Worm (Caenorhabditis elegans) whole organism, young adult: ENCODE results near the gene pes-10.

Source experiments
- B0035.1 ChIP-seq: sonication (generic microtip); optimal IDR thresholded peaks from 2 replicates; lab custom pipeline; 2016; ENCODE audit warnings: missing genetic modification characterization, mild to moderate bottlenecking, missing compliant biosample characterization, missing genotype, missing genetic modification reagents
- B0336.3 ChIP-seq: fragments of 200-800 bp; sonication (Bioruptor generic); IDR thresholded peaks from 2 replicates; pipeline ENCODE4 v1.3.6; 2022; ENCODE audit warnings: missing genetic modification characterization, missing compliant biosample characterization
- D2030.7 ChIP-seq: fragments of 200-800 bp; sonication (Bioruptor generic); IDR thresholded peaks from 2 replicates; pipeline ENCODE4 v1.3.6; 2022; ENCODE audit warnings: missing genetic modification reagents, missing genetic modification characterization, missing compliant biosample characterization
- F10E7.11 ChIP-seq: sonication (generic microtip); optimal IDR thresholded peaks from 2 replicates; lab custom pipeline; 2017; ENCODE audit warnings: mild to moderate bottlenecking, missing genetic modification characterization, moderate library complexity, missing compliant biosample characterization
- F22D6.2 ChIP-seq: sonication (generic microtip); optimal IDR thresholded peaks from 2 replicates; lab custom pipeline; 2016; ENCODE audit warnings: mild to moderate bottlenecking, missing genetic modification characterization, missing compliant biosample characterization
- F39B2.1 ChIP-seq: fragments of 200-800 bp; sonication (Bioruptor generic); IDR thresholded peaks from 2 replicates; pipeline ENCODE4 v1.3.6; 2022; ENCODE audit warnings: missing genetic modification reagents, missing genetic modification characterization, missing compliant biosample characterization
- F49E8.2 ChIP-seq: sonication (generic microtip); optimal IDR thresholded peaks from 3 replicates; lab custom pipeline; 2017; ENCODE audit warnings: missing genetic modification characterization, mild to moderate bottlenecking, missing compliant biosample characterization, antibody characterized with exemption, moderate library complexity; ENCODE audit not compliant: insufficient read depth
- K12H6.12 ChIP-seq: fragments of 200-800 bp; sonication (Bioruptor generic); optimal IDR thresholded peaks from 2 replicates; lab custom pipeline; 2018; ENCODE audit warnings: mild to moderate bottlenecking, missing genetic modification characterization, missing compliant biosample characterization
- T26A5.8 ChIP-seq: sonication (generic microtip); optimal IDR thresholded peaks from 2 replicates; lab custom pipeline; 2016; ENCODE audit warnings: missing genetic modification characterization, missing compliant biosample characterization
- Y53F4B.3 ChIP-seq: fragments of 200-800 bp; sonication (Bioruptor generic); IDR thresholded peaks from 2 replicates; pipeline ENCODE4 v1.3.6; 2022; ENCODE audit warnings: missing genetic modification reagents, missing genetic modification characterization, missing compliant biosample characterization
- ama-1 ChIP-seq, 3 experiments: fragments of 150-350 bp in 1 of 3; sonication (generic microtip) in 2 of 3; optimal IDR thresholded peaks; 2 replicates each; lab custom pipeline; 2014 to 2018; ENCODE audit warnings: missing biosample characterization in 2 of 3, missing genetic modification characterization in 2 of 3, missing genetic modification reagents in 2 of 3
- atf-7 ChIP-seq: sonication (generic microtip); optimal IDR thresholded peaks from 2 replicates; lab custom pipeline; 2017; ENCODE audit warnings: mild to moderate bottlenecking, missing genetic modification characterization, missing compliant biosample characterization
- attf-3 ChIP-seq: fragments of 200-800 bp; sonication (Bioruptor generic); conservative IDR thresholded peaks from 2 replicates; pipeline ENCODE4 v1.3.6; 2022; ENCODE audit warnings: missing genetic modification reagents, missing genetic modification characterization, missing compliant biosample characterization
- cebp-1 ChIP-seq, 2 experiments: fragments of 200-800 bp in 1 of 2; sonication (Bioruptor generic) in 1 of 2; sonication (generic microtip) in 1 of 2; IDR thresholded peaks in 1 of 2; optimal IDR thresholded peaks in 1 of 2; 2 replicates each; pipeline versions ENCODE4 v1.3.6 to Lab custom; 2017 to 2022; ENCODE audit warnings: missing compliant biosample characterization in 2 of 2, missing genetic modification characterization in 2 of 2, mild to moderate bottlenecking in 1 of 2, missing genetic modification reagents in 1 of 2, moderate library complexity in 1 of 2
- cebp-2 ChIP-seq: fragments of 200-800 bp; sonication (Bioruptor generic); IDR thresholded peaks from 2 replicates; pipeline ENCODE4 v1.3.6; 2022; ENCODE audit warnings: missing genetic modification characterization, missing compliant biosample characterization
- ceh-100 ChIP-seq: fragments of 200-800 bp; sonication (Bioruptor generic); IDR thresholded peaks from 2 replicates; pipeline ENCODE4 v1.3.6; 2022; ENCODE audit warnings: missing genetic modification reagents, missing genetic modification characterization, missing compliant biosample characterization
- chd-7 ChIP-seq: sonication (generic microtip); optimal IDR thresholded peaks from 2 replicates; lab custom pipeline; 2016; ENCODE audit warnings: mild to moderate bottlenecking, missing genetic modification characterization, moderate library complexity, missing compliant biosample characterization
- die-1 ChIP-seq: sonication (generic microtip); optimal IDR thresholded peaks from 2 replicates; lab custom pipeline; 2016; ENCODE audit warnings: missing genotype, mild to moderate bottlenecking, missing genetic modification characterization, missing compliant biosample characterization
- efl-1 ChIP-seq: fragments of 150-350 bp; optimal IDR thresholded peaks from 2 replicates; lab custom pipeline; 2014; ENCODE audit warnings: missing biosample characterization, missing genetic modification reagents, missing genetic modification characterization
- egl-44 ChIP-seq: fragments of 200-800 bp; sonication (Bioruptor generic); IDR thresholded peaks from 2 replicates; pipeline ENCODE4 v1.3.6; 2022; ENCODE audit warnings: missing genetic modification reagents, missing genetic modification characterization, missing compliant biosample characterization
- him-1 ChIP-seq: sonication (generic microtip); optimal IDR thresholded peaks from 2 replicates; lab custom pipeline; 2016; ENCODE audit warnings: missing genotype, missing genetic modification reagents, missing genetic modification characterization, missing compliant biosample characterization
- hlh-12 ChIP-seq: sonication (generic microtip); optimal IDR thresholded peaks from 2 replicates; lab custom pipeline; 2016; ENCODE audit warnings: missing genetic modification characterization, missing compliant biosample characterization
- hlh-26 ChIP-seq: fragments of 200-800 bp; sonication (Bioruptor generic); conservative IDR thresholded peaks from 2 replicates; pipeline ENCODE4 v1.3.6; 2022; ENCODE audit warnings: missing genetic modification reagents, missing genetic modification characterization, missing compliant biosample characterization
- hrde-1 ChIP-seq: sonication (generic microtip); optimal IDR thresholded peaks from 2 replicates; lab custom pipeline; 2016; ENCODE audit warnings: missing genetic modification characterization, mild to moderate bottlenecking, missing compliant biosample characterization, moderate library complexity, missing genotype, missing genetic modification reagents, borderline replicate concordance
- hsf-1 ChIP-seq: fragments of 200-800 bp; sonication (Bioruptor generic); IDR thresholded peaks from 2 replicates; pipeline ENCODE4 v1.3.6; 2022; ENCODE audit warnings: missing genetic modification reagents, missing genetic modification characterization, missing compliant biosample characterization
- let-526 ChIP-seq: fragments of 200-800 bp; sonication (Bioruptor generic); IDR thresholded peaks from 2 replicates; pipeline ENCODE4 v1.3.6; 2022; ENCODE audit warnings: missing genetic modification reagents, missing genetic modification characterization, missing compliant biosample characterization
- let-607 ChIP-seq, 2 experiments: fragments of 200-800 bp in 1 of 2; sonication (Bioruptor generic) in 1 of 2; sonication (generic microtip) in 1 of 2; optimal IDR thresholded peaks; 2 replicates each; lab custom pipeline; 2016 to 2018; ENCODE audit warnings: mild to moderate bottlenecking in 2 of 2, missing compliant biosample characterization in 2 of 2, missing genetic modification characterization in 2 of 2, moderate library complexity in 2 of 2, missing genotype in 1 of 2
- lin-26 ChIP-seq: fragments of 200-800 bp; sonication (Bioruptor generic); IDR thresholded peaks from 2 replicates; pipeline ENCODE4 v1.3.6; 2022; ENCODE audit warnings: missing genetic modification reagents, missing genetic modification characterization, missing compliant biosample characterization
- lin-40 ChIP-seq: sonication (generic microtip); optimal IDR thresholded peaks from 2 replicates; lab custom pipeline; 2016; ENCODE audit warnings: missing genetic modification characterization, mild to moderate bottlenecking, missing compliant biosample characterization, missing genotype, missing genetic modification reagents
- lir-1 ChIP-seq: fragments of 200-800 bp; sonication (Bioruptor generic); conservative IDR thresholded peaks from 2 replicates; pipeline ENCODE4 v1.3.6; 2022; ENCODE audit warnings: missing genetic modification reagents, missing genetic modification characterization, missing compliant biosample characterization
- lsy-27 ChIP-seq: sonication (generic microtip); optimal IDR thresholded peaks from 2 replicates; lab custom pipeline; 2017; ENCODE audit warnings: missing genetic modification characterization, mild to moderate bottlenecking, missing compliant biosample characterization, antibody characterized with exemption, missing genotype, borderline replicate concordance; ENCODE audit not compliant: insufficient read depth
- madf-3 ChIP-seq: fragments of 200-800 bp; sonication (Bioruptor generic); IDR thresholded peaks from 2 replicates; pipeline ENCODE4 v1.3.6; 2022; ENCODE audit warnings: missing genetic modification reagents, missing genetic modification characterization, missing compliant biosample characterization
- madf-8 ChIP-seq: fragments of 200-800 bp; sonication (Bioruptor generic); conservative IDR thresholded peaks from 2 replicates; pipeline ENCODE4 v1.3.6; 2022; ENCODE audit warnings: missing genetic modification reagents, missing genetic modification characterization, missing compliant biosample characterization
- mes-4 ChIP-seq: sonication (generic microtip); optimal IDR thresholded peaks from 2 replicates; lab custom pipeline; 2016; ENCODE audit warnings: missing genotype, missing genetic modification characterization, missing compliant biosample characterization
- nfya-1 ChIP-seq: sonication (generic microtip); optimal IDR thresholded peaks from 2 replicates; lab custom pipeline; 2017; ENCODE audit warnings: antibody characterized with exemption, missing compliant biosample characterization, missing genetic modification characterization, borderline replicate concordance; ENCODE audit not compliant: insufficient read depth
- nhr-120 ChIP-seq: fragments of 200-800 bp; sonication (Bioruptor generic); IDR thresholded peaks from 2 replicates; pipeline ENCODE4 v1.3.6; 2022; ENCODE audit warnings: missing genetic modification characterization, missing compliant biosample characterization
- nhr-80 ChIP-seq: sonication (generic microtip); optimal IDR thresholded peaks from 2 replicates; lab custom pipeline; 2016; ENCODE audit warnings: missing genetic modification characterization, missing compliant biosample characterization
- pha-4 ChIP-seq: fragments of 150-350 bp; sonication (generic microtip); optimal IDR thresholded peaks from 2 replicates; lab custom pipeline; 2014; ENCODE audit warnings: missing biosample characterization, missing genetic modification reagents, missing genetic modification characterization
- rcor-1 ChIP-seq: fragments of 200-800 bp; sonication (Bioruptor generic); IDR thresholded peaks from 2 replicates; pipeline ENCODE4 v1.3.6; 2022; ENCODE audit warnings: missing genetic modification reagents, missing genetic modification characterization, missing compliant biosample characterization
- sdz-38 ChIP-seq: sonication (generic microtip); optimal IDR thresholded peaks from 2 replicates; lab custom pipeline; 2016; ENCODE audit warnings: missing genotype, missing genetic modification characterization, missing compliant biosample characterization
- snpc-3.4 ChIP-seq: sonication (generic microtip); optimal IDR thresholded peaks from 2 replicates; lab custom pipeline; 2017; ENCODE audit warnings: missing genetic modification characterization, mild to moderate bottlenecking, missing compliant biosample characterization, antibody characterized with exemption, moderate library complexity, missing genotype, missing genetic modification reagents
- snpc-4 ChIP-seq, 5 experiments: fragments of 150-350 bp in 1 of 5; sonication (generic microtip) in 4 of 5; optimal IDR thresholded peaks; 2 replicates each; lab custom pipeline; 2014 to 2018; ENCODE audit warnings: missing genetic modification characterization in 5 of 5, missing biosample characterization in 3 of 5, antibody characterized with exemption in 2 of 5, mild to moderate bottlenecking in 2 of 5, missing compliant biosample characterization in 2 of 5, missing genotype in 2 of 5, moderate library complexity in 2 of 5, missing genetic modification reagents in 1 of 5
- zim-3 ChIP-seq: sonication (generic microtip); optimal IDR thresholded peaks from 2 replicates; lab custom pipeline; 2017; ENCODE audit warnings: mild to moderate bottlenecking, missing genetic modification characterization, moderate library complexity, missing compliant biosample characterization
- ztf-28 ChIP-seq: fragments of 200-800 bp; sonication (Bioruptor generic); IDR thresholded peaks from 2 replicates; pipeline ENCODE4 v1.3.6; 2022; ENCODE audit warnings: missing genetic modification reagents, missing genetic modification characterization, missing compliant biosample characterization

The pes-10 gene

ce11 chrII:12797211-12797794 is 50.3 kb downstream of the pes-10 start (continued):
- TF ChIP-seq snpc-4 (GFP tag; optimal IDR thresholded peaks at IDR 0.05; lab: Kevin White, UChicago) = no peak
- no peak for TF ChIP-seq snpc-4 (tag; optimal IDR thresholded peaks at IDR 0.05; lab: Kevin White, UChicago)
- TF ChIP-seq F10E7.11 = no peak
- TF ChIP-seq ztf-28 = no peak
- no peak for TF ChIP-seq lin-26
- no peak for TF ChIP-seq ceh-100
- no peak for TF ChIP-seq let-526 (GFP tag; lab: Robert Waterston, UW)
- TF ChIP-seq T26A5.8 (tag; lab: Kevin White, UChicago) = no peak
- no peak for TF ChIP-seq F49E8.2 (tag; lab: Kevin White, UChicago)
- no peak for TF ChIP-seq hlh-26
- TF ChIP-seq cebp-1 (GFP tag; IDR thresholded peaks at IDR 0.05; lab: Robert Waterston, UW) = no peak
- TF ChIP-seq cebp-1 (tag; optimal IDR thresholded peaks at IDR 0.05; lab: Kevin White, UChicago) = no peak
- no peak for TF ChIP-seq hsf-1
- no peak for TF ChIP-seq lsy-27 (tag; lab: Kevin White, UChicago)
- TF ChIP-seq nfya-1 (tag; lab: Kevin White, UChicago) = no peak
- TF ChIP-seq madf-3 (GFP tag; lab: Robert Waterston, UW) = no peak
- no peak for TF ChIP-seq mes-4
- no peak for TF ChIP-seq madf-8 (GFP tag; lab: Robert Waterston, UW)
- no peak for TF ChIP-seq sdz-38
- no peak for TF ChIP-seq attf-3
- peak; percentile 47 for TF ChIP-seq atf-7 (tag; lab: Kevin White, UChicago)
- no peak for TF ChIP-seq Y53F4B.3 (GFP tag; lab: Robert Waterston, UW)
- TF ChIP-seq hlh-12 = no peak
- TF ChIP-seq him-1 = no peak
- no peak for TF ChIP-seq F39B2.1 (GFP tag; lab: Robert Waterston, UW)
- TF ChIP-seq B0336.3 = peak; percentile 55
- no peak for TF ChIP-seq lir-1 (GFP tag; lab: Robert Waterston, UW)
- peak; percentile 65 for TF ChIP-seq nhr-80
- no peak for TF ChIP-seq rcor-1 (GFP tag; lab: Robert Waterston, UW)
- no peak for TF ChIP-seq pha-4 (tag; lab: Kevin White, UChicago)
- TF ChIP-seq cebp-2 (GFP tag; lab: Robert Waterston, UW) = no peak
- no peak for TF ChIP-seq die-1
- no peak for TF ChIP-seq F22D6.2 (tag; lab: Kevin White, UChicago)
- no peak for TF ChIP-seq nhr-120 (GFP tag; lab: Robert Waterston, UW)
- TF ChIP-seq B0035.1 (tag; lab: Kevin White, UChicago) = no peak
- peak; percentile 31; the same call in 1 of the 2 replicates for TF ChIP-seq egl-44 (GFP tag; lab: Robert Waterston, UW)
- no peak for TF ChIP-seq lin-40
- no peak for TF ChIP-seq K12H6.12 (tag; lab: Kevin White, UChicago)
- TF ChIP-seq chd-7 (tag; lab: Kevin White, UChicago) = no peak
- TF ChIP-seq let-607 (tag; optimal IDR thresholded peaks at IDR 0.05; lab: Kevin White, UChicago) = no peak
- no peak for TF ChIP-seq hrde-1 (tag; lab: Kevin White, UChicago)
- no peak for TF ChIP-seq zim-3 (tag; lab: Kevin White, UChicago)
- TF ChIP-seq efl-1 (GFP tag; lab: Kevin White, UChicago) = no peak
- TF ChIP-seq ama-1 (optimal IDR thresholded peaks at IDR 0.05; lab: Kevin White, UChicago) = peak; percentile 26
- TF ChIP-seq ama-1 (GFP tag; optimal IDR thresholded peaks at IDR 0.05; lab: Kevin White, UChicago) = no peak
- TF ChIP-seq snpc-3.4 (tag; lab: Kevin White, UChicago) = no peak
- no peak for TF ChIP-seq D2030.7 (GFP tag; lab: Robert Waterston, UW)
- TF ChIP-seq, all 124 proteins: peak for 9
